Fruit fly (Drosophila melanogaster) whole organism: ENCODE results near the gene CG32767.

Experiments used
- CG8478 ChIP-seq: fragments of >200 bp; optimal IDR thresholded peaks from 2 replicates; lab custom pipeline; 2018; ENCODE audit warnings: inconsistent platforms
- Dll ChIP-seq: fragments of >200 bp; optimal IDR thresholded peaks from 2 replicates; lab custom pipeline; 2017
- EcR ChIP-seq, 2 experiments: fragments of >200 bp; optimal IDR thresholded peaks; 2 replicates each; lab custom pipeline; 2017; ENCODE audit warnings: missing biosample characterization in 2 of 2, missing genetic modification characterization in 2 of 2, missing genetic modification reagents in 2 of 2
- pan ChIP-seq: fragments of >200 bp; optimal IDR thresholded peaks from 2 replicates; lab custom pipeline; 2017
- psq ChIP-seq: fragments of >200 bp; optimal IDR thresholded peaks from 2 replicates; lab custom pipeline; 2017
- usp ChIP-seq: fragments of >200 bp; optimal IDR thresholded peaks from 2 replicates; lab custom pipeline; 2017; ENCODE audit warnings: missing biosample characterization, missing genetic modification characterization, mixed read lengths

DNA sequence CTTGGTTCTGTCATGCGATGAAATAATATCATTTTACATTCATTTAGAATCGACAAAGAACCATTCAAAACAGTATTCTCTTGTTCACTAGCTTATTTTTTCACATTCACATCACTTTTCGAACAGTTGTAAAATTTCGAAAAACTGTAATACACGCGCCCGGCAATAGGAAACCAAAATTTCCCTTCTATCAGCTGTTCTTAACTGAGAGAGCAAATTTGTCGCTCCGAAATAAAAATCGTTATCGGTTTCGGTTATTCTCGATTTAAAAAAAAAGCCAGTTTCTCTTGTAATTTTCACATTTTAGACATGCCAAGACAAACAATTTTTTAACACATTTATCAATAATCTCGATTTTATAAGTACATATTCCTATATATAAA lies 509 bp upstream of the CG32767 start:
- TF ChIP-seq Dll (no peak), EcR (GFP tag; optimal IDR thresholded peaks at IDR 0.05; lab: Kevin White, UChicago) (no peak), usp (GFP tag; lab: Kevin White, UChicago) (no peak), pan (lab: Kevin White, UChicago) (no peak), CG8478 (lab: Kevin White, UChicago) (no peak), psq (lab: Kevin White, UChicago) (no peak)
